Fruit fly (Drosophila melanogaster) whole organism, prepupa: Measurements from ENCODE around the gene Xpac.

Experiments used
- Blimp-1 ChIP-seq: fragments of 200-800 bp; sonication (Bioruptor generic); optimal IDR thresholded peaks from 3 replicates; lab custom pipeline; 2017; ENCODE audit warnings: missing biosample characterization, missing genetic modification characterization, mild to moderate bottlenecking, moderate library complexity, missing genetic modification reagents
- CG10631 ChIP-seq: fragments of 200-800 bp; sonication (Bioruptor generic); optimal IDR thresholded peaks from 2 replicates; lab custom pipeline; 2016; ENCODE audit warnings: missing biosample characterization, missing genetic modification characterization
- CG10669 ChIP-seq: fragments of 200-800 bp; sonication (Bioruptor generic); optimal IDR thresholded peaks from 3 replicates; lab custom pipeline; 2018; ENCODE audit warnings: missing biosample characterization, mild to moderate bottlenecking, missing genetic modification characterization, moderate library complexity
- CG11294 ChIP-seq: fragments of 200-800 bp; sonication (Bioruptor generic); IDR thresholded peaks from 2 replicates; pipeline ENCODE4 v1.3.6; 2022; ENCODE audit warnings: missing biosample characterization, missing genetic modification characterization
- CG11762 ChIP-seq: fragments of 200-800 bp; sonication (Bioruptor generic); optimal IDR thresholded peaks from 3 replicates; lab custom pipeline; 2016; ENCODE audit warnings: missing biosample characterization, missing genetic modification characterization; ENCODE audit not compliant: insufficient read depth
- CG11902 ChIP-seq: fragments of 200-800 bp; sonication (Bioruptor generic); optimal IDR thresholded peaks from 3 replicates; lab custom pipeline; 2016; ENCODE audit warnings: missing biosample characterization, missing genetic modification characterization
- CG15336 ChIP-seq: fragments of 200-800 bp; sonication (Bioruptor generic); IDR thresholded peaks from 2 replicates; pipeline ENCODE4 v1.3.6; 2022; ENCODE audit warnings: missing biosample characterization, missing genetic modification characterization
- CG16779 ChIP-seq: fragments of 200-800 bp; sonication (Bioruptor generic); optimal IDR thresholded peaks from 3 replicates; lab custom pipeline; 2017; ENCODE audit warnings: missing biosample characterization, mild to moderate bottlenecking, missing genetic modification characterization
- CG34406 ChIP-seq: fragments of 200-800 bp; sonication (Bioruptor generic); optimal IDR thresholded peaks from 3 replicates; lab custom pipeline; 2016; ENCODE audit warnings: missing biosample characterization, missing genetic modification characterization
- CG3919 ChIP-seq: fragments of 200-800 bp; sonication (Bioruptor generic); optimal IDR thresholded peaks from 3 replicates; lab custom pipeline; 2016; ENCODE audit warnings: missing biosample characterization, missing genetic modification characterization
- CG4318 ChIP-seq: fragments of 200-800 bp; sonication (Bioruptor generic); optimal IDR thresholded peaks from 3 replicates; lab custom pipeline; 2017; ENCODE audit warnings: missing biosample characterization, mild to moderate bottlenecking, missing genetic modification characterization
- CG6276 ChIP-seq: fragments of 200-800 bp; sonication (Bioruptor generic); optimal IDR thresholded peaks from 2 replicates; lab custom pipeline; 2017; ENCODE audit warnings: missing biosample characterization, mild to moderate bottlenecking, missing genetic modification characterization
- CG6792 ChIP-seq: fragments of 200-800 bp; sonication (Bioruptor generic); optimal IDR thresholded peaks from 3 replicates; lab custom pipeline; 2016; ENCODE audit warnings: missing biosample characterization, missing genetic modification characterization
- CG6854 ChIP-seq: fragments of 200-800 bp; sonication (Bioruptor generic); optimal IDR thresholded peaks from 2 replicates; lab custom pipeline; 2017; ENCODE audit warnings: missing biosample characterization, mild to moderate bottlenecking, missing genetic modification characterization
- CG8319 ChIP-seq: fragments of 200-800 bp; sonication (Bioruptor generic); optimal IDR thresholded peaks from 3 replicates; lab custom pipeline; 2016; ENCODE audit warnings: missing biosample characterization, missing genetic modification characterization
- CG9139 ChIP-seq: fragments of 200-800 bp; sonication (Bioruptor generic); optimal IDR thresholded peaks from 3 replicates; lab custom pipeline; 2017; ENCODE audit warnings: missing biosample characterization, mild to moderate bottlenecking, missing genetic modification characterization
- Eip75B ChIP-seq: fragments of 200-800 bp; sonication (Bioruptor generic); optimal IDR thresholded peaks from 3 replicates; lab custom pipeline; 2016; ENCODE audit warnings: missing biosample characterization, missing genetic modification characterization
- Eip78C ChIP-seq: fragments of 200-800 bp; sonication (Bioruptor generic); peaks from one replicate; lab custom pipeline; 2016; ENCODE audit warnings: missing biosample characterization, missing genetic modification characterization
- Eip93F ChIP-seq: fragments of 200-800 bp; sonication (Bioruptor generic); optimal IDR thresholded peaks from 2 replicates; lab custom pipeline; 2016; ENCODE audit warnings: missing biosample characterization, mild to moderate bottlenecking, missing genetic modification characterization
- Ets21C ChIP-seq: fragments of 200-800 bp; sonication (Bioruptor generic); optimal IDR thresholded peaks from 3 replicates; lab custom pipeline; 2016; ENCODE audit warnings: missing biosample characterization, missing genetic modification characterization
- Hr39 ChIP-seq: fragments of 200-800 bp; sonication (Bioruptor generic); optimal IDR thresholded peaks from 2 replicates; lab custom pipeline; 2016; ENCODE audit warnings: missing biosample characterization, missing genetic modification characterization
- Hr4 ChIP-seq: fragments of 200-800 bp; sonication (Bioruptor generic); optimal IDR thresholded peaks from 3 replicates; lab custom pipeline; 2016; ENCODE audit warnings: missing biosample characterization, missing genetic modification characterization
- Lpt ChIP-seq: fragments of 200-800 bp; sonication (Bioruptor generic); optimal IDR thresholded peaks from 3 replicates; lab custom pipeline; 2016; ENCODE audit warnings: missing biosample characterization, missing genetic modification characterization
- Met ChIP-seq: fragments of 200-800 bp; sonication (Bioruptor generic); optimal IDR thresholded peaks from 3 replicates; lab custom pipeline; 2016; ENCODE audit warnings: missing biosample characterization, missing genetic modification characterization
- Smox ChIP-seq: fragments of 200-800 bp; sonication (Bioruptor generic); optimal IDR thresholded peaks from 3 replicates; lab custom pipeline; 2016; ENCODE audit warnings: missing biosample characterization, missing genetic modification characterization
- Sox102F ChIP-seq: fragments of 200-800 bp; sonication (Bioruptor generic); optimal IDR thresholded peaks from 2 replicates; lab custom pipeline; 2016; ENCODE audit warnings: missing biosample characterization, mild to moderate bottlenecking, missing genetic modification characterization
- Sox14 ChIP-seq: fragments of 200-800 bp; sonication (Bioruptor generic); optimal IDR thresholded peaks from 3 replicates; lab custom pipeline; 2016; ENCODE audit warnings: missing biosample characterization, missing genetic modification characterization
- Sox15 ChIP-seq: fragments of 200-800 bp; sonication (Bioruptor generic); optimal IDR thresholded peaks from 3 replicates; lab custom pipeline; 2016; ENCODE audit warnings: missing biosample characterization, missing genetic modification characterization
- achi ChIP-seq: fragments of 200-800 bp; sonication (Bioruptor generic); optimal IDR thresholded peaks from 3 replicates; lab custom pipeline; 2016; ENCODE audit warnings: missing biosample characterization, missing genetic modification characterization
- acj6 ChIP-seq: fragments of 200-800 bp; sonication (Bioruptor generic); optimal IDR thresholded peaks from 3 replicates; lab custom pipeline; 2016; ENCODE audit warnings: missing biosample characterization, missing genetic modification characterization
- cyc ChIP-seq: fragments of 200-800 bp; sonication (Bioruptor generic); optimal IDR thresholded peaks from 3 replicates; lab custom pipeline; 2016; ENCODE audit warnings: missing biosample characterization, missing genetic modification characterization
- dac ChIP-seq: fragments of 200-800 bp; sonication (Bioruptor generic); optimal IDR thresholded peaks from 2 replicates; lab custom pipeline; 2017; ENCODE audit warnings: missing biosample characterization, mild to moderate bottlenecking, missing genetic modification characterization
- eg ChIP-seq: fragments of 200-800 bp; sonication (Bioruptor generic); IDR thresholded peaks from 3 replicates; pipeline ENCODE4 v1.3.6; 2022; ENCODE audit warnings: missing biosample characterization, missing genetic modification characterization
- esn ChIP-seq: fragments of 200-800 bp; sonication (Bioruptor generic); optimal IDR thresholded peaks from 2 replicates; lab custom pipeline; 2016; ENCODE audit warnings: missing biosample characterization, mild to moderate bottlenecking, missing genetic modification characterization, moderate library complexity
- fd59A ChIP-seq: fragments of 200-800 bp; sonication (Bioruptor generic); optimal IDR thresholded peaks from 2 replicates; lab custom pipeline; 2017; ENCODE audit warnings: missing biosample characterization, mild to moderate bottlenecking, missing genetic modification characterization, missing genetic modification reagents
- fd85E ChIP-seq: fragments of 200-800 bp; sonication (Bioruptor generic); optimal IDR thresholded peaks from 3 replicates; lab custom pipeline; 2016; ENCODE audit warnings: missing biosample characterization, missing genetic modification characterization
- net ChIP-seq: fragments of 200-800 bp; sonication (Bioruptor generic); optimal IDR thresholded peaks from 3 replicates; lab custom pipeline; 2016; ENCODE audit warnings: missing biosample characterization, missing genetic modification characterization
- salr ChIP-seq, 2 experiments: fragments of 200-800 bp; sonication (Bioruptor generic); optimal IDR thresholded peaks; 3 replicates each; lab custom pipeline; 2016 to 2018; ENCODE audit warnings: missing biosample characterization in 2 of 2, missing genetic modification characterization in 2 of 2, mild to moderate bottlenecking in 1 of 2
- spab ChIP-seq: fragments of 200-800 bp; sonication (Bioruptor generic); optimal IDR thresholded peaks from 2 replicates; lab custom pipeline; 2017; ENCODE audit warnings: missing biosample characterization, mild to moderate bottlenecking, missing genetic modification characterization, missing genetic modification reagents
- ss ChIP-seq, 2 experiments: fragments of 200-800 bp; sonication (Bioruptor generic); optimal IDR thresholded peaks; 2 replicates in 1 of 2; 3 replicates in 1 of 2; lab custom pipeline; 2017 to 2018; ENCODE audit warnings: mild to moderate bottlenecking in 2 of 2, missing biosample characterization in 2 of 2, missing genetic modification characterization in 2 of 2, moderate library complexity in 1 of 2
- svp ChIP-seq: fragments of 200-800 bp; sonication (Bioruptor generic); peaks from one replicate; lab custom pipeline; 2016; ENCODE audit warnings: missing biosample characterization, missing genetic modification characterization
- topi ChIP-seq: fragments of 200-800 bp; sonication (Bioruptor generic); optimal IDR thresholded peaks from 3 replicates; lab custom pipeline; 2016; ENCODE audit warnings: missing biosample characterization, missing genetic modification characterization
- vri ChIP-seq: fragments of 200-800 bp; sonication (Bioruptor generic); optimal IDR thresholded peaks from 3 replicates; lab custom pipeline; 2016; ENCODE audit warnings: missing biosample characterization, mild to moderate bottlenecking, missing genetic modification characterization

Xpac gene

DNA sequence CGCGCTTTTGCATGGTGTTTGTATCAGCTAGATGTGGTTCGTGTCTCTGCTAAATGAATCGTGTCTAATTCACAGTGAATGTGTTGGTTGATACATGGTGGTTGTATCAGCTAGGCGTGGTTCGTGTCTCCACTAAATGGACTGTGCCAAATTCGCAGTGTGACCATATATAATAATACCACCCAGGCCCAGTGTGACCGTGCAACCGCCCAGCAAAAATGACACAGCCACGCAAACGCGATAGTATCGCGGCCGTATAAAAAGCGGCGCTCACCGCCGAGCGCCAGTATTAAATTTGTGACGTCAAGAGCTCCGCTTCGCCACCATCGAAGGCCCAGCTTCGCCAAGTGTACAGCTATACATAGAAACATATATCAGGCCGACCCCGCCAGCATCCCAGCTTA, 1.8 kb upstream of the Xpac start, which contains the start of gene cib (continued):
- TF ChIP-seq ss (GFP tag; optimal IDR thresholded peaks at IDR 0.05; lab: Kevin White, UChicago) (no peak), CG11902 (GFP tag; lab: Kevin White, UChicago) (no peak), Sox15 (no peak), CG10669 (GFP tag; lab: Kevin White, UChicago) (no peak), cyc (GFP tag; lab: Kevin White, UChicago) (no peak), Lpt (peak; percentile 39), CG6854 (peak; percentile 85), fd85E (GFP tag; lab: Kevin White, UChicago) (no peak), CG34406 (GFP tag; lab: Kevin White, UChicago) (no peak), CG16779 (no peak), Met (GFP tag; lab: Kevin White, UChicago) (peak; percentile 47), Ets21C (no peak), CG15336 (GFP tag; lab: Robert Waterston, UW) (no peak; the same call in 1 of the 2 replicates), esn (GFP tag; lab: Kevin White, UChicago) (peak; percentile 63), vri (GFP tag; lab: Kevin White, UChicago) (no peak), Sox14 (no peak), eg (GFP tag; lab: Robert Waterston, UW) (peak; percentile 40; the same call in 2 of the 3 replicates), Eip93F (GFP tag; lab: Kevin White, UChicago) (no peak), fd59A (GFP tag; lab: Kevin White, UChicago) (no peak), Eip75B (GFP tag; lab: Kevin White, UChicago) (peak; percentile 41), CG9139 (GFP tag; lab: Kevin White, UChicago) (no peak), CG6792 (peak; percentile 28), dac (no peak), Blimp-1 (GFP tag; lab: Kevin White, UChicago) (no peak), CG6276 (GFP tag; lab: Kevin White, UChicago) (no peak), CG10631 (GFP tag; lab: Kevin White, UChicago) (no peak), spab (GFP tag; lab: Kevin White, UChicago) (no peak), net (GFP tag; lab: Kevin White, UChicago) (peak; percentile 0), CG11762 (GFP tag; lab: Kevin White, UChicago) (no peak), topi (GFP tag; lab: Kevin White, UChicago) (peak; percentile 52), svp (GFP tag; lab: Kevin White, UChicago) (no peak), CG11294 (GFP tag; lab: Robert Waterston, UW) (no peak)
- TF ChIP-seq, all 60 proteins: peak for 16

DNA sequence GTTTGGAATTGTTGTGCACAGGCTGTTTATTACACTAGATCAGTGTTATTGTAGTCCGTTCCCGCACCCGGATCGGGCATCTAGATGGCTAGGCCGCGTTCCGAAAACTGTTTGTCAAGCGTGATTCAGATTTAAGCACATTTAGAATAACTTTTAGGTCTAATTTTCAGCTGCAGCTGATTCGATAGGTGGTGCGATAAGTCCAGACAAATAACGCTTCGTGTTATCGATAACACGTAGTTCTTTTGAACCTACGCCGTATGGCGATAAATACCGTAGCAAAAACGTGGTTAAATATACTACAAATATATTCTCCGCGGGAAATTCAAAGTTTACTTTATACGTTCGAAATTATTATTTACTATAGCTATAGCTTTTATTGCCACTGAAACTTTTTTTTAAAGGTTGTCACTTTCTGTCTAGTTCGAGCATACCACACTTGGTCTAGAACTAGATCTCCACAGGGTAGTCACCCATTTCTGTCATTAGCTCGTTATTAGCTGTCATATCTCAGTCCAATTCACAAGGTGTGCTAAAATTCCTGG, 3.1 kb downstream of the Xpac start, which contains the start of the genes Cmtr1 and CG15375:
Gene Cmtr1, minus strand, starts transcription at position 208 of the 545 bp plus-strand sequence.
Gene CG15375, plus strand, starts transcription at position 495 of the 545 bp plus-strand sequence.
- TF ChIP-seq CG4318 (GFP tag; lab: Kevin White, UChicago) (no peak), dac (no peak), eg (GFP tag; lab: Robert Waterston, UW) (no peak), CG16779 (no peak)

DNA sequence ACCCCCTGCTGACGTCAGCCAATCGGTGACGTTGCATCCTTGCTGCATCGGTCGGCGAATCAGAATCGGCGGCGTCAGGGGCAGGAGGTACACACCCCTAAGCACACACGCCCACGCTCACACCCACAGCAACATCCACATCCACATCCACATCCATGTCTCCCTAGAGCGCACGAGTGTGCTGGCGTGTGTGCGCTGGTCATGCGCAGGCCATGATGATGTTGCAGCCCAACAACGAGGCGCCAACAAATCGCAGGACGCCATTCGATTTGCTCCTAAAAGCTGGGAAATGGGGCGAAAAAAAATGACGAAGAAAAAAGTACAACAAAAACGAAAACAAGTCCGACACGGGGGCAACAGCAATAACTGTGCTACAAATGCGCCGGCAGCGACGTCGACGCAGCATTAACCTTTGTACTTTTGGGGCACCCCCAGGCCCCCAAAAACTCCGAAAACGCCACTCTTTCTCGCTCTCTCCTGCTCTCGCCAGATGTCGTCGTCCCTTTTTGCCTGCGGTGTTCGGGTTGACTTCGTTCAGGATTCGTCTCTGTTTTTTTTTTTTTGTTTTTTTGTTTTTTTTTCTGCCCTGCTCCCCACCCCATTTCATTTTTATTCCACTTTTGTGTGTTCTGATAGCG, 14.9 kb downstream of the Xpac start:
- TF ChIP-seq Met (GFP tag; lab: Kevin White, UChicago) (no peak), Hr4 (GFP tag; lab: Kevin White, UChicago) (no peak), CG8319 (GFP tag; lab: Kevin White, UChicago) (no peak), ss (GFP tag; optimal IDR thresholded peaks at IDR 0.05; lab: Kevin White, UChicago) (peak in 1 of 2 experiments; percentile 41), Sox102F (GFP tag; lab: Kevin White, UChicago) (no peak), CG10631 (GFP tag; lab: Kevin White, UChicago) (no peak), eg (GFP tag; lab: Robert Waterston, UW) (0 out of 3 replicates have a peak, but pooled peaks have one; percentile 29), Eip78C (GFP tag; lab: Kevin White, UChicago) (no peak), fd85E (GFP tag; lab: Kevin White, UChicago) (no peak), Blimp-1 (GFP tag; lab: Kevin White, UChicago) (no peak), vri (GFP tag; lab: Kevin White, UChicago) (no peak), Ets21C (no peak), Hr39 (GFP tag; lab: Kevin White, UChicago) (no peak), CG15336 (GFP tag; lab: Robert Waterston, UW) (no peak), acj6 (GFP tag; lab: Kevin White, UChicago) (no peak), esn (GFP tag; lab: Kevin White, UChicago) (no peak), achi (GFP tag; lab: Kevin White, UChicago) (no peak), svp (GFP tag; lab: Kevin White, UChicago) (peak; percentile 62), CG3919 (GFP tag; lab: Kevin White, UChicago) (no peak), salr (GFP tag; optimal IDR thresholded peaks at IDR 0.05; lab: Kevin White, UChicago) (no peak), Smox (GFP tag; lab: Kevin White, UChicago) (no peak), spab (GFP tag; lab: Kevin White, UChicago) (no peak)
